Fruit fly (Drosophila melanogaster) whole organism, embryonic: ENCODE data around the gene Syt1.

Experiments used
- CG10565 ChIP-seq: fragments of 200-800 bp; sonication (Bioruptor generic); optimal IDR thresholded peaks from 3 replicates; lab custom pipeline; 2016; ENCODE audit warnings: missing biosample characterization, mild to moderate bottlenecking, missing genetic modification characterization
- CG11723 ChIP-seq: fragments of 200-800 bp; sonication (Bioruptor generic); optimal IDR thresholded peaks from 2 replicates; lab custom pipeline; 2017; ENCODE audit warnings: missing biosample characterization, mild to moderate bottlenecking, missing genetic modification characterization
- CG12659 ChIP-seq: fragments of 200-800 bp; sonication (Bioruptor generic); optimal IDR thresholded peaks from 3 replicates; lab custom pipeline; 2017; ENCODE audit warnings: mild to moderate bottlenecking, missing biosample characterization, missing genetic modification reagents, missing genetic modification characterization
- CG12769 ChIP-seq: fragments of 200-800 bp; sonication (Bioruptor generic); optimal IDR thresholded peaks from 2 replicates; lab custom pipeline; 2019; ENCODE audit warnings: missing biosample characterization, mild to moderate bottlenecking, missing genetic modification characterization, moderate library complexity
- CG13424 ChIP-seq: fragments of 200-800 bp; sonication (Bioruptor generic); optimal IDR thresholded peaks from 2 replicates; lab custom pipeline; 2019; ENCODE audit warnings: missing biosample characterization, mild to moderate bottlenecking, missing genetic modification characterization, moderate library complexity
- CG15073 ChIP-seq: fragments of 200-800 bp; sonication (Bioruptor generic); optimal IDR thresholded peaks from 2 replicates; lab custom pipeline; 2016; ENCODE audit warnings: missing biosample characterization, missing genetic modification characterization
- CG1647 ChIP-seq: fragments of 200-800 bp; sonication (Bioruptor generic); optimal IDR thresholded peaks from 3 replicates; lab custom pipeline; 2016; ENCODE audit warnings: missing biosample characterization, missing genetic modification characterization
- CG17328 ChIP-seq: fragments of 200-800 bp; sonication (Bioruptor generic); IDR thresholded peaks from 2 replicates; pipeline ENCODE4 v1.3.6; 2022; ENCODE audit warnings: missing biosample characterization, missing genetic modification characterization
- CG18476 ChIP-seq: fragments of 200-800 bp; sonication (Bioruptor generic); optimal IDR thresholded peaks from 2 replicates; lab custom pipeline; 2016; ENCODE audit warnings: missing biosample characterization, mild to moderate bottlenecking, missing genetic modification characterization
- CG2678 ChIP-seq: fragments of 200-800 bp; sonication (Bioruptor generic); optimal IDR thresholded peaks from 3 replicates; lab custom pipeline; 2019; ENCODE audit warnings: missing biosample characterization, mild to moderate bottlenecking, missing genetic modification characterization, moderate library complexity
- CG3995 ChIP-seq: fragments of 200-800 bp; sonication (Bioruptor generic); optimal IDR thresholded peaks from 3 replicates; lab custom pipeline; 2016; ENCODE audit warnings: missing biosample characterization, missing genetic modification characterization
- CG5953 ChIP-seq: fragments of 200-800 bp; sonication (Bioruptor generic); IDR thresholded peaks from 2 replicates; pipeline ENCODE4 v1.3.6; 2022; ENCODE audit warnings: missing biosample characterization, missing genetic modification characterization
- CG6175 ChIP-seq: fragments of 200-800 bp; sonication (Bioruptor generic); IDR thresholded peaks from 3 replicates; pipeline ENCODE4 v1.3.6; 2022; ENCODE audit warnings: missing biosample characterization, missing genetic modification characterization
- CG6683 ChIP-seq: fragments of 200-800 bp; sonication (Bioruptor generic); optimal IDR thresholded peaks from 2 replicates; lab custom pipeline; 2017; ENCODE audit warnings: missing biosample characterization, mild to moderate bottlenecking, missing genetic modification characterization, missing genetic modification reagents
- CG7357 ChIP-seq: fragments of 200-800 bp; sonication (Bioruptor generic); IDR thresholded peaks from 3 replicates; pipeline ENCODE4 v1.3.6; 2022; ENCODE audit warnings: missing biosample characterization, missing genetic modification characterization
- CG8290 ChIP-seq, 3 experiments: fragments of 200-800 bp; sonication (Bioruptor generic); optimal IDR thresholded peaks; 2 replicates each; lab custom pipeline; 2016 to 2019; ENCODE audit warnings: missing biosample characterization in 3 of 3, missing genetic modification characterization in 3 of 3, mild to moderate bottlenecking in 2 of 3, moderate library complexity in 1 of 3
- CG8478 ChIP-seq: fragments of >200 bp; optimal IDR thresholded peaks from 2 replicates; lab custom pipeline; 2018
- CG8765 ChIP-seq: fragments of 200-800 bp; sonication (Bioruptor generic); IDR thresholded peaks from 2 replicates; pipeline ENCODE4 v1.3.6; 2022; ENCODE audit warnings: missing biosample characterization, missing genetic modification characterization
- Dek ChIP-seq: fragments of 200-800 bp; sonication (Bioruptor generic); optimal IDR thresholded peaks from 3 replicates; lab custom pipeline; 2019; ENCODE audit warnings: missing biosample characterization, mild to moderate bottlenecking, missing genetic modification characterization, moderate library complexity
- Fer3 ChIP-seq: fragments of 200-800 bp; sonication (Bioruptor generic); optimal IDR thresholded peaks from 2 replicates; lab custom pipeline; 2018; ENCODE audit warnings: missing biosample characterization, mild to moderate bottlenecking, missing genetic modification characterization, moderate library complexity
- HLH4C ChIP-seq: fragments of 200-800 bp; sonication (Bioruptor generic); IDR thresholded peaks from 3 replicates; pipeline ENCODE4 v1.3.6; 2022; ENCODE audit warnings: missing biosample characterization, missing genetic modification characterization; ENCODE audit not compliant: partially characterized antibody
- HLH54F ChIP-seq: fragments of 200-800 bp; sonication (Bioruptor generic); optimal IDR thresholded peaks from 3 replicates; lab custom pipeline; 2016; ENCODE audit warnings: missing biosample characterization, missing genetic modification characterization
- HLHmδ ChIP-seq: fragments of 200-800 bp; sonication (Bioruptor generic); optimal IDR thresholded peaks from 2 replicates; lab custom pipeline; 2018; ENCODE audit warnings: missing biosample characterization, mild to moderate bottlenecking, missing genetic modification characterization, moderate library complexity
- Hmr ChIP-seq: fragments of 200-800 bp; sonication (Bioruptor generic); optimal IDR thresholded peaks from 3 replicates; lab custom pipeline; 2017; ENCODE audit warnings: mild to moderate bottlenecking, missing biosample characterization, missing genetic modification reagents, missing genetic modification characterization
- Jarid2 ChIP-seq: fragments of 200-800 bp; sonication (Bioruptor generic); optimal IDR thresholded peaks from 3 replicates; lab custom pipeline; 2017; ENCODE audit warnings: mild to moderate bottlenecking, missing biosample characterization, missing genetic modification reagents, missing genetic modification characterization
- Rx ChIP-seq: fragments of 200-800 bp; sonication (Bioruptor generic); IDR thresholded peaks from 2 replicates; pipeline ENCODE4 v1.3.6; 2022; ENCODE audit warnings: missing biosample characterization, missing genetic modification characterization
- Sin3A ChIP-seq: fragments of >200 bp; optimal IDR thresholded peaks from 2 replicates; lab custom pipeline; 2018
- Spps ChIP-seq: fragments of 200-800 bp; sonication (Bioruptor generic); optimal IDR thresholded peaks from 2 replicates; lab custom pipeline; 2018; ENCODE audit warnings: missing biosample characterization, mild to moderate bottlenecking, missing genetic modification characterization
- Taf1 ChIP-seq: fragments of 200-800 bp; sonication (Bioruptor generic); IDR thresholded peaks from 2 replicates; pipeline ENCODE4 v1.3.6; 2022; ENCODE audit warnings: missing biosample characterization, missing genetic modification characterization
- Vsx1 ChIP-seq: fragments of 200-800 bp; sonication (Bioruptor generic); optimal IDR thresholded peaks from 2 replicates; lab custom pipeline; 2017; ENCODE audit warnings: missing biosample characterization, mild to moderate bottlenecking, missing genetic modification characterization, missing genetic modification reagents
- Xbp1 ChIP-seq: fragments of 200-800 bp; sonication (Bioruptor generic); optimal IDR thresholded peaks from 3 replicates; lab custom pipeline; 2016; ENCODE audit warnings: missing biosample characterization, mild to moderate bottlenecking, missing genetic modification characterization
- br ChIP-seq: fragments of >200 bp; optimal IDR thresholded peaks from 2 replicates; lab custom pipeline; 2017
- caup ChIP-seq: fragments of 200-800 bp; sonication (Bioruptor generic); optimal IDR thresholded peaks from 3 replicates; lab custom pipeline; 2017; ENCODE audit warnings: missing biosample characterization, mild to moderate bottlenecking, missing genetic modification characterization, moderate library complexity; ENCODE audit not compliant: severe bottlenecking
- crc ChIP-seq: fragments of 200-800 bp; sonication (Bioruptor generic); optimal IDR thresholded peaks from 2 replicates; lab custom pipeline; 2016; ENCODE audit warnings: missing biosample characterization, missing genetic modification characterization
- cwo ChIP-seq: fragments of 200-800 bp; sonication (Bioruptor generic); optimal IDR thresholded peaks from 3 replicates; lab custom pipeline; 2017; ENCODE audit warnings: missing biosample characterization, missing genetic modification characterization, mild to moderate bottlenecking, moderate library complexity, missing genetic modification reagents
- da ChIP-seq: fragments of 200-800 bp; sonication (Bioruptor generic); optimal IDR thresholded peaks from 2 replicates; lab custom pipeline; 2016; ENCODE audit warnings: missing biosample characterization, missing genetic modification characterization
- dan ChIP-seq: fragments of 200-800 bp; sonication (Bioruptor generic); IDR thresholded peaks from 2 replicates; pipeline ENCODE4 v1.3.6; 2022; ENCODE audit warnings: missing biosample characterization, missing genetic modification characterization
- dimm ChIP-seq: fragments of 200-800 bp; sonication (Bioruptor generic); IDR thresholded peaks from 2 replicates; pipeline ENCODE4 v1.3.6; 2022; ENCODE audit warnings: missing biosample characterization, missing genetic modification characterization
- esg ChIP-seq: fragments of 200-800 bp; sonication (Bioruptor generic); conservative IDR thresholded peaks from 2 replicates; pipeline ENCODE4 v1.3.6; 2022; ENCODE audit warnings: missing biosample characterization, missing genetic modification characterization
- ewg ChIP-seq: fragments of 200-800 bp; sonication (Bioruptor generic); optimal IDR thresholded peaks from 3 replicates; lab custom pipeline; 2017; ENCODE audit warnings: mild to moderate bottlenecking, missing biosample characterization, missing genetic modification reagents, missing genetic modification characterization
- fd64A ChIP-seq: fragments of 200-800 bp; sonication (Bioruptor generic); optimal IDR thresholded peaks from 3 replicates; lab custom pipeline; 2018; ENCODE audit warnings: missing biosample characterization, mild to moderate bottlenecking, missing genetic modification characterization
- fru ChIP-seq: fragments of >200 bp; optimal IDR thresholded peaks from 2 replicates; lab custom pipeline; 2017
- gsb-n ChIP-seq: fragments of 200-800 bp; sonication (Bioruptor generic); optimal IDR thresholded peaks from 3 replicates; lab custom pipeline; 2018; ENCODE audit warnings: missing biosample characterization, mild to moderate bottlenecking, missing genetic modification characterization
- mam ChIP-seq: fragments of 200-800 bp; sonication (Bioruptor generic); optimal IDR thresholded peaks from 3 replicates; lab custom pipeline; 2016; ENCODE audit warnings: missing biosample characterization, missing genetic modification characterization
- pfk ChIP-seq: fragments of 200-800 bp; sonication (Bioruptor generic); optimal IDR thresholded peaks from 2 replicates; lab custom pipeline; 2018; ENCODE audit warnings: missing biosample characterization, mild to moderate bottlenecking, missing genetic modification characterization, moderate library complexity
- run ChIP-seq: fragments of 200-800 bp; sonication (Bioruptor generic); optimal IDR thresholded peaks from 3 replicates; lab custom pipeline; 2018; ENCODE audit warnings: missing biosample characterization, mild to moderate bottlenecking, missing genetic modification characterization
- slbo ChIP-seq: fragments of 200-800 bp; sonication (Bioruptor generic); IDR thresholded peaks from 2 replicates; pipeline ENCODE4 v1.3.6; 2022; ENCODE audit warnings: missing biosample characterization, missing genetic modification characterization
- sr ChIP-seq: fragments of 200-800 bp; sonication (Bioruptor generic); IDR thresholded peaks from 3 replicates; pipeline ENCODE4 v1.3.6; 2022; ENCODE audit warnings: missing biosample characterization, missing genetic modification characterization
- tin ChIP-seq: fragments of 200-800 bp; sonication (Bioruptor generic); optimal IDR thresholded peaks from 3 replicates; lab custom pipeline; 2016; ENCODE audit warnings: missing biosample characterization, missing genetic modification characterization
- ttk ChIP-seq: fragments of 200-800 bp; sonication (Bioruptor generic); IDR thresholded peaks from 2 replicates; pipeline ENCODE4 v2.1.2; 2022; ENCODE audit warnings: missing biosample characterization, missing genetic modification characterization
- tx ChIP-seq: fragments of 200-800 bp; sonication (Bioruptor generic); optimal IDR thresholded peaks from 2 replicates; lab custom pipeline; 2016; ENCODE audit warnings: missing biosample characterization, missing genetic modification characterization
- usp ChIP-seq: fragments of >200 bp; optimal IDR thresholded peaks from 2 replicates; lab custom pipeline; 2017; ENCODE audit warnings: missing biosample characterization, missing genetic modification characterization

Syt1 gene

DNA sequence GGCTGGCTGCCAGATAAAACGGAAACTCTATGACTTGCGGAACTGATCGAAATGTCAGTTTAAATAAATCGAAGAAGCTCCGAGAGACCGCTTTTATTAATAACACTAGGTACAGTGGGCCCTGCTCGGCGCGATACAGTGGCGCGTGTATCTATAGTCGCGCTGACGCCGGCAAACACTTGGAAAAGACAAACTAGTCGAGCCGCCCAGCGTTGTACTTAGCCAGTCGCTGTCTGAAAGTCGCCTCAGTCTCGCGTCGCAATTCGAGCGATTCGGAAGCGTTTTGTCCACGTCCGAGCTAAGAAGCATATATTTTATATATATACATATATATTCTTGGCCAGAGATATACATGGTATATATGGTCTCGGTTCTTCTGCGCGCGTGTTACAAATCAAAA, 69.9 kb downstream of the Syt1 start (continued):
- TF ChIP-seq CG13424 (tag; lab: Kevin White, UChicago) = peak; percentile 31
- no peak for TF ChIP-seq HLH4C (GFP tag; lab: Robert Waterston, UW)
- TF ChIP-seq dimm (GFP tag; lab: Robert Waterston, UW) = no peak
- TF ChIP-seq caup (GFP tag; lab: Kevin White, UChicago) = peak; percentile 51
- no peak for TF ChIP-seq HLH54F
- TF ChIP-seq CG6683 = no peak
- TF ChIP-seq Fer3 (tag; lab: Kevin White, UChicago) = peak; percentile 66
- no peak for TF ChIP-seq Taf1
- TF ChIP-seq Xbp1 (GFP tag; lab: Kevin White, UChicago) = peak; percentile 46
- no peak for TF ChIP-seq CG15073 (GFP tag; lab: Kevin White, UChicago)
- TF ChIP-seq esg (GFP tag; lab: Robert Waterston, UW) = 0 out of 2 replicates have a peak, but pooled peaks have one; percentile 21
- peak; percentile 68; the same call in 1 of the 3 replicates for TF ChIP-seq CG6175 (GFP tag; lab: Robert Waterston, UW)
- no peak for TF ChIP-seq CG18476
- no peak for TF ChIP-seq Spps
- TF ChIP-seq CG8290 (GFP tag; optimal IDR thresholded peaks at IDR 0.05; lab: Kevin White, UChicago) = no peak
- peak in 1 of 2 experiments; percentile 89 for TF ChIP-seq CG8290 (tag; optimal IDR thresholded peaks at IDR 0.05; lab: Kevin White, UChicago)
- peak; percentile 38; the same call in 1 of the 2 replicates for TF ChIP-seq ttk (GFP tag; lab: Robert Waterston, UW)
- peak; percentile 70 for TF ChIP-seq slbo (GFP tag; lab: Robert Waterston, UW)
- no peak for TF ChIP-seq ewg (GFP tag; lab: Kevin White, UChicago)
- no peak for TF ChIP-seq gsb-n (tag; lab: Kevin White, UChicago)
- no peak for TF ChIP-seq run (tag; lab: Kevin White, UChicago)
- peak; percentile 53 for TF ChIP-seq Jarid2 (GFP tag; lab: Kevin White, UChicago)
- TF ChIP-seq tin (GFP tag; lab: Kevin White, UChicago) = peak; percentile 40
- peak; percentile 32 for TF ChIP-seq cwo
- TF ChIP-seq fd64A = no peak
- TF ChIP-seq CG12769 = peak; percentile 59
- TF ChIP-seq mam (GFP tag; lab: Kevin White, UChicago) = peak; percentile 45
- TF ChIP-seq CG7357 (GFP tag; lab: Robert Waterston, UW) = no peak
- no peak; the same call in 1 of the 2 replicates for TF ChIP-seq Rx (GFP tag; lab: Robert Waterston, UW)
- TF ChIP-seq CG8765 (GFP tag; lab: Robert Waterston, UW) = 0 out of 2 replicates have a peak, but pooled peaks have one; percentile 28
- TF ChIP-seq CG5953 (GFP tag; lab: Robert Waterston, UW) = no peak
- 0 out of 3 replicates have a peak, but pooled peaks have one; percentile 26 for TF ChIP-seq sr (GFP tag; lab: Robert Waterston, UW)
- no peak for TF ChIP-seq CG10565
- no peak for TF ChIP-seq CG8478 (lab: Kevin White, UChicago)
- TF ChIP-seq CG2678 (tag; lab: Kevin White, UChicago) = peak; percentile 48
- no peak for TF ChIP-seq br (lab: Kevin White, UChicago)
- TF ChIP-seq Vsx1 (GFP tag; lab: Kevin White, UChicago) = no peak
- peak; percentile 24 for TF ChIP-seq CG12659
- no peak for TF ChIP-seq tx
- no peak for TF ChIP-seq pfk
- no peak for TF ChIP-seq dan (GFP tag; lab: Robert Waterston, UW)
- no peak for TF ChIP-seq da (GFP tag; lab: Kevin White, UChicago)
- TF ChIP-seq CG1647 (GFP tag; lab: Kevin White, UChicago) = no peak
- TF ChIP-seq usp = no peak
- TF ChIP-seq HLHmδ = no peak
- no peak for TF ChIP-seq Sin3A (lab: Kevin White, UChicago)
- peak; percentile 51 for TF ChIP-seq Dek
- TF ChIP-seq CG11723 (GFP tag; lab: Kevin White, UChicago) = no peak
- TF ChIP-seq Hmr (GFP tag; lab: Kevin White, UChicago) = peak; percentile 61
- no peak for TF ChIP-seq crc (GFP tag; lab: Kevin White, UChicago)
- no peak for TF ChIP-seq CG3995 (GFP tag; lab: Kevin White, UChicago)
- no peak for TF ChIP-seq CG17328 (GFP tag; lab: Robert Waterston, UW)
- no peak for TF ChIP-seq fru (lab: Kevin White, UChicago)
